Worm (Caenorhabditis elegans) whole organism, midembryonic: Measurements from ENCODE around the gene set-4.

ENCODE experiments used
- T22C8.4 ChIP-seq: fragments of 200-800 bp; sonication (Bioruptor generic); IDR thresholded peaks from 2 replicates; pipeline ENCODE4 v1.3.6; 2022; ENCODE audit warnings: missing genetic modification characterization, missing compliant biosample characterization
- cog-1 ChIP-seq: sonication (generic microtip); optimal IDR thresholded peaks from 2 replicates; lab custom pipeline; 2016; ENCODE audit warnings: missing genetic modification characterization, missing compliant biosample characterization
- flt-1 ChIP-seq: fragments of 200-800 bp; sonication (Bioruptor generic); IDR thresholded peaks from 2 replicates; pipeline ENCODE4 v1.3.6; 2022; ENCODE audit warnings: missing genetic modification characterization, missing compliant biosample characterization
- klf-2 ChIP-seq: fragments of 200-800 bp; sonication (Bioruptor generic); conservative IDR thresholded peaks from 2 replicates; pipeline ENCODE4 v1.3.6; 2022; ENCODE audit warnings: missing genetic modification reagents, missing genetic modification characterization, missing compliant biosample characterization
- med-1 ChIP-seq: sonication (generic microtip); optimal IDR thresholded peaks from 2 replicates; lab custom pipeline; 2017; ENCODE audit warnings: missing genetic modification characterization, mild to moderate bottlenecking, missing compliant biosample characterization, antibody characterized with exemption, missing genetic modification reagents; ENCODE audit not compliant: insufficient read depth
- tab-1 ChIP-seq: fragments of 200-800 bp; sonication (Bioruptor generic); IDR thresholded peaks from 2 replicates; pipeline ENCODE4 v1.3.6; 2022; ENCODE audit warnings: missing genetic modification characterization, missing compliant biosample characterization
- ztf-23 ChIP-seq: fragments of 200-800 bp; sonication (Bioruptor generic); IDR thresholded peaks from 2 replicates; pipeline ENCODE4 v1.3.6; 2022; ENCODE audit warnings: missing genetic modification reagents, missing genetic modification characterization, missing compliant biosample characterization
- ztf-29 ChIP-seq: fragments of 200-800 bp; sonication (Bioruptor generic); IDR thresholded peaks from 2 replicates; pipeline ENCODE4 v1.3.6; 2022; ENCODE audit warnings: missing genetic modification reagents, missing genetic modification characterization, missing compliant biosample characterization

- TF ChIP-seq klf-2 (no peak), T22C8.4 (GFP tag; lab: Robert Waterston, UW) (no peak), med-1 (no peak), flt-1 (GFP tag; lab: Robert Waterston, UW) (no peak), tab-1 (GFP tag; lab: Robert Waterston, UW) (no peak), cog-1 (no peak), ztf-29 (GFP tag; lab: Robert Waterston, UW) (no peak), ztf-23 (GFP tag; lab: Robert Waterston, UW) (no peak)
Observed at ce11 chrII:6341076-6341475, 9.9 kb upstream of the set-4 start.
